Worm (Caenorhabditis elegans): ENCODE measurements around the gene dpy-7.

DNA sequence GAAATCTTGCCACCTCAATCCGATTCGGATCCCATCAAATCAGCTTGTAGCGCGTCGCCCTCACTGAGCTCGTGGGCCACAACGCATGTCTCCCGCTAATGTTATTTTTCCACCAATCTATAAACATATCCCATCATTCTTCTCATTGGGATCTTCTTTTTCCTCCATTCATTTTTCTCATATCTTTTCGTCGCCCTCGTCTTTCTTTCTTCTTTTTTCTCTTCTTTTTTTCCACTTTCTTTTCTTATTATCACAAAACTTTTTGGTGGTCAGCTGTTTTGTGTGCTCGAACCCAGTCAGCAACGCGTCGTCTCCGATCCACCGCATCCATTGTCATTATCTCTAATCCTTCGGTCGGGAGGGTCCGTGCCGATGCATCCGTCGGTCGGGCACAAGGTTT is 13.8 kb downstream of the dpy-7 start:
- no peak for TF ChIP-seq him-1 (tag; optimal IDR thresholded peaks at IDR 0.05)
- TF ChIP-seq dao-5 (tag; optimal IDR thresholded peaks at IDR 0.05) = no peak
- no peak for TF ChIP-seq W03F9.2 (tag; optimal IDR thresholded peaks at IDR 0.05)
